Fruit fly (Drosophila melanogaster) whole organism, embryonic: ENCODE data around the gene CG13838.

Experiments
- Bdp1 ChIP-seq: fragments of 200-800 bp; sonication (Bioruptor generic); optimal IDR thresholded peaks from 3 replicates; lab custom pipeline; 2016; ENCODE audit warnings: missing biosample characterization, missing genetic modification characterization
- CG10209 ChIP-seq: fragments of 200-800 bp; sonication (Bioruptor generic); optimal IDR thresholded peaks from 3 replicates; lab custom pipeline; 2017; ENCODE audit warnings: missing biosample characterization, mild to moderate bottlenecking, missing genetic modification characterization, missing genetic modification reagents
- CG10431 ChIP-seq: fragments of 200-800 bp; sonication (Bioruptor generic); optimal IDR thresholded peaks from 3 replicates; lab custom pipeline; 2018; ENCODE audit warnings: missing biosample characterization, mild to moderate bottlenecking, missing genetic modification characterization
- CG12219 ChIP-seq: fragments of 200-800 bp; sonication (Bioruptor generic); optimal IDR thresholded peaks from 3 replicates; lab custom pipeline; 2018; ENCODE audit warnings: missing biosample characterization, mild to moderate bottlenecking, missing genetic modification characterization
- CG1233 ChIP-seq: fragments of 200-800 bp; sonication (Bioruptor generic); optimal IDR thresholded peaks from 4 replicates; lab custom pipeline; 2018; ENCODE audit warnings: missing biosample characterization, mild to moderate bottlenecking, missing genetic modification characterization
- CG15269 ChIP-seq: fragments of 200-800 bp; sonication (Bioruptor generic); optimal IDR thresholded peaks from 2 replicates; lab custom pipeline; 2018; ENCODE audit warnings: missing biosample characterization, mild to moderate bottlenecking, missing genetic modification characterization, moderate library complexity
- CG15601 ChIP-seq: fragments of 200-800 bp; sonication (Bioruptor generic); optimal IDR thresholded peaks from 3 replicates; lab custom pipeline; 2019; ENCODE audit warnings: missing biosample characterization, mild to moderate bottlenecking, missing genetic modification characterization, moderate library complexity
- CG1832 ChIP-seq: fragments of 200-800 bp; sonication (Bioruptor generic); optimal IDR thresholded peaks from 2 replicates; lab custom pipeline; 2017; ENCODE audit warnings: missing biosample characterization, mild to moderate bottlenecking, missing genetic modification characterization, inconsistent platforms
- CG30020 ChIP-seq: fragments of 200-800 bp; optimal IDR thresholded peaks from 2 replicates; lab custom pipeline; 2019; ENCODE audit warnings: missing biosample characterization, mild to moderate bottlenecking, missing genetic modification characterization, moderate library complexity
- CG31441 ChIP-seq: fragments of 200-800 bp; sonication (Bioruptor generic); IDR thresholded peaks from 2 replicates; pipeline ENCODE4 v1.3.6; 2022; ENCODE audit warnings: missing biosample characterization, missing genetic modification characterization
- CG33213 ChIP-seq: fragments of 200-800 bp; sonication (Bioruptor generic); optimal IDR thresholded peaks from 3 replicates; lab custom pipeline; 2016; ENCODE audit warnings: missing biosample characterization, missing genetic modification characterization
- CG42726 ChIP-seq: fragments of 200-800 bp; sonication (Bioruptor generic); IDR thresholded peaks from 2 replicates; pipeline ENCODE4 v1.3.6; 2022; ENCODE audit warnings: missing biosample characterization, missing genetic modification characterization; ENCODE audit not compliant: partially characterized antibody
- CG4328 ChIP-seq: fragments of 200-800 bp; sonication (Bioruptor generic); optimal IDR thresholded peaks from 3 replicates; lab custom pipeline; 2017; ENCODE audit warnings: missing biosample characterization, missing genetic modification reagents, missing genetic modification characterization
- CG4360 ChIP-seq: fragments of 200-800 bp; sonication (Bioruptor generic); IDR thresholded peaks from 2 replicates; pipeline ENCODE4 v1.3.6; 2022; ENCODE audit warnings: missing biosample characterization, missing genetic modification characterization
- CG6175 ChIP-seq: fragments of 200-800 bp; sonication (Bioruptor generic); IDR thresholded peaks from 3 replicates; pipeline ENCODE4 v1.3.6; 2022; ENCODE audit warnings: missing biosample characterization, missing genetic modification characterization
- CG6254 ChIP-seq: fragments of 200-800 bp; sonication (Bioruptor generic); optimal IDR thresholded peaks from 3 replicates; lab custom pipeline; 2017; ENCODE audit warnings: mild to moderate bottlenecking, missing biosample characterization, missing genetic modification reagents, missing genetic modification characterization
- CG6689 ChIP-seq: fragments of 200-800 bp; sonication (Bioruptor generic); IDR thresholded peaks from 2 replicates; pipeline ENCODE4 v1.3.6; 2022; ENCODE audit warnings: missing biosample characterization, missing genetic modification characterization
- CG7271 ChIP-seq: fragments of 200-800 bp; sonication (Bioruptor generic); optimal IDR thresholded peaks from 2 replicates; lab custom pipeline; 2018; ENCODE audit warnings: missing biosample characterization, mild to moderate bottlenecking, missing genetic modification characterization, moderate library complexity
- CG7987 ChIP-seq: fragments of 200-800 bp; sonication (Bioruptor generic); optimal IDR thresholded peaks from 2 replicates; lab custom pipeline; 2018; ENCODE audit warnings: missing biosample characterization, mild to moderate bottlenecking, missing genetic modification characterization, moderate library complexity
- CG9437 ChIP-seq: fragments of 200-800 bp; sonication (Bioruptor generic); optimal IDR thresholded peaks from 2 replicates; lab custom pipeline; 2018; ENCODE audit warnings: missing biosample characterization, mild to moderate bottlenecking, missing genetic modification characterization
- CG9727 ChIP-seq: fragments of 200-800 bp; sonication (Bioruptor generic); optimal IDR thresholded peaks from 3 replicates; lab custom pipeline; 2017; ENCODE audit warnings: missing biosample characterization, mild to moderate bottlenecking, missing genetic modification characterization
- CTCF ChIP-seq: fragments of 200-800 bp; sonication (Bioruptor generic); optimal IDR thresholded peaks from 2 replicates; lab custom pipeline; 2017; ENCODE audit warnings: missing biosample characterization, mild to moderate bottlenecking, missing genetic modification characterization, moderate library complexity
- E2f1 ChIP-seq: fragments of 200-800 bp; sonication (Bioruptor generic); IDR thresholded peaks from 2 replicates; pipeline ENCODE4 v1.3.6; 2022; ENCODE audit warnings: missing biosample characterization, missing genetic modification characterization
- E2f2 ChIP-seq: fragments of 200-800 bp; sonication (Bioruptor generic); IDR thresholded peaks from 2 replicates; pipeline ENCODE4 v1.3.6; 2022; ENCODE audit warnings: missing biosample characterization, missing genetic modification characterization
- Hey ChIP-seq: fragments of 200-800 bp; sonication (Bioruptor generic); optimal IDR thresholded peaks from 3 replicates; lab custom pipeline; 2018; ENCODE audit warnings: missing biosample characterization, mild to moderate bottlenecking, missing genetic modification characterization
- Jarid2 ChIP-seq: fragments of 200-800 bp; sonication (Bioruptor generic); optimal IDR thresholded peaks from 3 replicates; lab custom pipeline; 2017; ENCODE audit warnings: mild to moderate bottlenecking, missing biosample characterization, missing genetic modification reagents, missing genetic modification characterization
- Lpt ChIP-seq: fragments of >200 bp; optimal IDR thresholded peaks from 2 replicates; lab custom pipeline; 2018; ENCODE audit warnings: missing biosample characterization, missing genetic modification characterization
- Med ChIP-seq: fragments of 200-800 bp; sonication (Bioruptor generic); peaks from one replicate; lab custom pipeline; 2016; ENCODE audit warnings: missing biosample characterization, missing genetic modification characterization, mild to moderate bottlenecking, inconsistent platforms, moderate library complexity
- Neu2 ChIP-seq: fragments of 200-800 bp; sonication (Bioruptor generic); optimal IDR thresholded peaks from 3 replicates; lab custom pipeline; 2016; ENCODE audit warnings: missing biosample characterization, missing genetic modification characterization, borderline replicate concordance
- Sox100B ChIP-seq: fragments of 200-800 bp; sonication (Bioruptor generic); optimal IDR thresholded peaks from 3 replicates; lab custom pipeline; 2018; ENCODE audit warnings: missing biosample characterization, mild to moderate bottlenecking, missing genetic modification characterization
- Sox102F ChIP-seq: fragments of 200-800 bp; sonication (Bioruptor generic); optimal IDR thresholded peaks from 2 replicates; lab custom pipeline; 2018; ENCODE audit warnings: missing biosample characterization, mild to moderate bottlenecking, missing genetic modification characterization, moderate library complexity
- Spps ChIP-seq: fragments of 200-800 bp; sonication (Bioruptor generic); optimal IDR thresholded peaks from 2 replicates; lab custom pipeline; 2018; ENCODE audit warnings: missing biosample characterization, mild to moderate bottlenecking, missing genetic modification characterization
- YL-1 ChIP-seq: fragments of 200-800 bp; sonication (Bioruptor generic); optimal IDR thresholded peaks from 3 replicates; lab custom pipeline; 2017; ENCODE audit warnings: missing biosample characterization, mild to moderate bottlenecking, missing genetic modification characterization
- bigmax ChIP-seq: fragments of 200-800 bp; sonication (Bioruptor generic); optimal IDR thresholded peaks from 2 replicates; lab custom pipeline; 2018; ENCODE audit warnings: missing biosample characterization, mild to moderate bottlenecking, missing genetic modification characterization
- crc ChIP-seq: fragments of 200-800 bp; sonication (Bioruptor generic); optimal IDR thresholded peaks from 2 replicates; lab custom pipeline; 2016; ENCODE audit warnings: missing biosample characterization, missing genetic modification characterization
- dm ChIP-seq: fragments of 200-800 bp; sonication (Bioruptor generic); optimal IDR thresholded peaks from 3 replicates; lab custom pipeline; 2016; ENCODE audit warnings: missing biosample characterization, missing genetic modification characterization
- esg ChIP-seq: fragments of 200-800 bp; sonication (Bioruptor generic); conservative IDR thresholded peaks from 2 replicates; pipeline ENCODE4 v1.3.6; 2022; ENCODE audit warnings: missing biosample characterization, missing genetic modification characterization
- eve ChIP-seq, 2 experiments: fragments of >200 bp; optimal IDR thresholded peaks; 2 replicates each; lab custom pipeline; 2017; ENCODE audit warnings: missing biosample characterization in 2 of 2, missing genetic modification characterization in 2 of 2
- fd96Cb ChIP-seq: fragments of 200-800 bp; sonication (Bioruptor generic); optimal IDR thresholded peaks from 2 replicates; lab custom pipeline; 2018; ENCODE audit warnings: missing biosample characterization, mild to moderate bottlenecking, missing genetic modification characterization, moderate library complexity
- gem ChIP-seq: fragments of 200-800 bp; sonication (Bioruptor generic); optimal IDR thresholded peaks from 2 replicates; lab custom pipeline; 2019; ENCODE audit warnings: missing biosample characterization, mild to moderate bottlenecking, missing genetic modification characterization, moderate library complexity
- grau ChIP-seq: fragments of 200-800 bp; optimal IDR thresholded peaks from 3 replicates; lab custom pipeline; 2019; ENCODE audit warnings: missing biosample characterization, mild to moderate bottlenecking, missing genetic modification characterization, moderate library complexity
- mld ChIP-seq: fragments of 200-800 bp; sonication (Bioruptor generic); IDR thresholded peaks from 3 replicates; pipeline ENCODE4 v1.3.6; 2022; ENCODE audit warnings: missing biosample characterization, missing genetic modification characterization; ENCODE audit not compliant: partially characterized antibody
- nerfin-1 ChIP-seq: fragments of 200-800 bp; sonication (Bioruptor generic); optimal IDR thresholded peaks from 3 replicates; lab custom pipeline; 2019; ENCODE audit warnings: missing biosample characterization, mild to moderate bottlenecking, missing genetic modification characterization, moderate library complexity
- odd ChIP-seq: fragments of 200-800 bp; sonication (Bioruptor generic); optimal IDR thresholded peaks from 2 replicates; lab custom pipeline; 2017; ENCODE audit warnings: missing biosample characterization, mild to moderate bottlenecking, missing genetic modification characterization
- pan ChIP-seq, 4 experiments: fragments of >200 bp in 3 of 4; fragments of 200-800 bp in 1 of 4; sonication (Bioruptor generic) in 1 of 4; optimal IDR thresholded peaks in 3 of 4; IDR thresholded peaks in 1 of 4; 2 replicates each; pipeline versions ENCODE4 v1.3.6 to Lab custom; 2017 to 2022; ENCODE audit warnings: missing biosample characterization in 2 of 4, missing genetic modification characterization in 2 of 4, mixed read lengths in 1 of 4
- pzg ChIP-seq: fragments of 200-800 bp; sonication (Bioruptor generic); optimal IDR thresholded peaks from 3 replicates; lab custom pipeline; 2018; ENCODE audit warnings: missing biosample characterization, mild to moderate bottlenecking, missing genetic modification characterization, moderate library complexity
- repo ChIP-seq: fragments of 200-800 bp; sonication (Bioruptor generic); optimal IDR thresholded peaks from 2 replicates; lab custom pipeline; 2016; ENCODE audit warnings: missing biosample characterization, missing genetic modification characterization
- ro ChIP-seq: fragments of 200-800 bp; sonication (Bioruptor generic); IDR thresholded peaks from 2 replicates; pipeline ENCODE4 v1.3.6; 2022; ENCODE audit warnings: missing biosample characterization, missing genetic modification characterization
- salm ChIP-seq: fragments of 200-800 bp; sonication (Bioruptor generic); optimal IDR thresholded peaks from 2 replicates; lab custom pipeline; 2018; ENCODE audit warnings: missing biosample characterization, mild to moderate bottlenecking, missing genetic modification characterization
- schlank ChIP-seq: fragments of 200-800 bp; sonication (Bioruptor generic); optimal IDR thresholded peaks from 2 replicates; lab custom pipeline; 2018; ENCODE audit warnings: missing biosample characterization, mild to moderate bottlenecking, missing genetic modification characterization
- vfl ChIP-seq: fragments of 200-800 bp; sonication (Bioruptor generic); optimal IDR thresholded peaks from 2 replicates; lab custom pipeline; 2016; ENCODE audit warnings: missing biosample characterization, missing genetic modification characterization

CG13838 gene

dm6 chr3R:23048690-23049118 lies 6.7 kb downstream of the CG13838 start (continued):
- no peak for TF ChIP-seq ro (GFP tag; lab: Robert Waterston, UW)
- TF ChIP-seq nerfin-1 (tag; lab: Kevin White, UChicago) = peak; percentile 81
- peak; percentile 63 for TF ChIP-seq CG10431 (GFP tag; lab: Kevin White, UChicago)
- peak; percentile 76 for TF ChIP-seq CG15601 (tag; lab: Kevin White, UChicago)
- TF ChIP-seq CG31441 (GFP tag; lab: Robert Waterston, UW) = peak; percentile 91
- TF ChIP-seq CG12219 (GFP tag; lab: Kevin White, UChicago) = peak; percentile 58
- TF ChIP-seq Spps (tag; lab: Kevin White, UChicago) = peak; percentile 58
- TF ChIP-seq schlank = no peak
- peak; percentile 30 for TF ChIP-seq salm (tag; lab: Kevin White, UChicago)
- no peak for TF ChIP-seq CG42726 (GFP tag; lab: Robert Waterston, UW)
- TF ChIP-seq odd (GFP tag; lab: Kevin White, UChicago) = peak; percentile 63
- TF ChIP-seq CG1832 (GFP tag; lab: Kevin White, UChicago) = no peak
- no peak for TF ChIP-seq pzg (GFP tag; lab: Kevin White, UChicago)
- peak; percentile 67 for TF ChIP-seq CG9727 (GFP tag; lab: Kevin White, UChicago)
- TF ChIP-seq mld (GFP tag; lab: Robert Waterston, UW) = no peak
- no peak for TF ChIP-seq pan (optimal IDR thresholded peaks at IDR 0.05; lab: Kevin White, UChicago)
- peak in 1 of 2 experiments; percentile 53 for TF ChIP-seq pan (GFP tag; optimal IDR thresholded peaks at IDR 0.05 in 1 of 2, IDR thresholded peaks at IDR 0.05 in 1 of 2)
- TF ChIP-seq CG6175 (GFP tag; lab: Robert Waterston, UW) = no peak
- TF ChIP-seq bigmax (GFP tag; lab: Kevin White, UChicago) = no peak
- TF ChIP-seq CG30020 (tag; lab: Kevin White, UChicago) = peak; percentile 43
- peak; percentile 75 for TF ChIP-seq CG9437
- TF ChIP-seq vfl (GFP tag; lab: Kevin White, UChicago) = no peak
- peak; percentile 60 for TF ChIP-seq esg (GFP tag; lab: Robert Waterston, UW)
- peak; percentile 73 for TF ChIP-seq CG6689 (GFP tag; lab: Robert Waterston, UW)
- TF ChIP-seq Sox100B (GFP tag; lab: Kevin White, UChicago) = peak; percentile 85
- TF ChIP-seq CG6254 (GFP tag; lab: Kevin White, UChicago) = peak; percentile 59
- TF ChIP-seq CG7987 = no peak
- peak; percentile 75 for TF ChIP-seq fd96Cb (tag; lab: Kevin White, UChicago)
- no peak for TF ChIP-seq Neu2 (GFP tag; lab: Kevin White, UChicago)
- TF ChIP-seq crc = no peak
- TF ChIP-seq CG4328 (GFP tag; lab: Kevin White, UChicago) = peak; percentile 62
- peak; percentile 85 for TF ChIP-seq CG15269
- peak; percentile 14 for TF ChIP-seq repo
- peak; percentile 62 for TF ChIP-seq CG1233 (GFP tag; lab: Kevin White, UChicago)
- no peak for TF ChIP-seq CG4360
- TF ChIP-seq CTCF (GFP tag; lab: Kevin White, UChicago) = no peak
- TF ChIP-seq grau (tag; lab: Kevin White, UChicago) = peak; percentile 83
- TF ChIP-seq Jarid2 (GFP tag; lab: Kevin White, UChicago) = peak; percentile 3

- no peak for TF ChIP-seq gem (tag; lab: Kevin White, UChicago)
- no peak for TF ChIP-seq Hey (tag; lab: Kevin White, UChicago)
- no peak for TF ChIP-seq E2f2 (GFP tag; lab: Robert Waterston, UW)
- no peak for TF ChIP-seq Sox102F (GFP tag; lab: Kevin White, UChicago)
- TF ChIP-seq YL-1 = no peak
- TF ChIP-seq Lpt = no peak
- no peak for TF ChIP-seq esg (GFP tag; lab: Robert Waterston, UW)
- no peak for TF ChIP-seq Bdp1 (GFP tag; lab: Kevin White, UChicago)
- TF ChIP-seq CG10209 (GFP tag; lab: Kevin White, UChicago) = no peak
- TF ChIP-seq dm (GFP tag; lab: Kevin White, UChicago) = no peak
- TF ChIP-seq CG42726 (GFP tag; lab: Robert Waterston, UW) = no peak
- no peak for TF ChIP-seq CG7271 (tag; lab: Kevin White, UChicago)
- TF ChIP-seq Med (GFP tag; lab: Kevin White, UChicago) = no peak
- no peak for TF ChIP-seq CG33213 (GFP tag; lab: Kevin White, UChicago)
- no peak for TF ChIP-seq E2f1 (GFP tag; lab: Robert Waterston, UW)
- TF ChIP-seq eve (GFP tag; optimal IDR thresholded peaks at IDR 0.05; lab: Kevin White, UChicago) = no peak
Measured at dm6 chr3R:23051639-23052125, 9.6 kb downstream of the CG13838 start, which contains the start of gene Gr94a. Gene Gr94a, plus strand, starts transcription at chr3R:23051689.
